Worm (Caenorhabditis elegans) whole organism, late embryonic: ENCODE data around the gene hpl-2.

Experiments
- C38D4.7 ChIP-seq: fragments of 200-800 bp; sonication (Bioruptor generic); optimal IDR thresholded peaks from 2 replicates; lab custom pipeline; 2018; ENCODE audit warnings: mild to moderate bottlenecking, missing genetic modification characterization, moderate library complexity, missing compliant biosample characterization
- K09A11.1 ChIP-seq: sonication (generic microtip); optimal IDR thresholded peaks from 2 replicates; lab custom pipeline; 2017; ENCODE audit warnings: antibody characterized with exemption, mild to moderate bottlenecking, missing genetic modification characterization, missing compliant biosample characterization; ENCODE audit not compliant: insufficient read depth
- T23F11.4 ChIP-seq: fragments of 200-800 bp; sonication (Bioruptor generic); optimal IDR thresholded peaks from 2 replicates; lab custom pipeline; 2018; ENCODE audit warnings: mild to moderate bottlenecking, missing genetic modification characterization, missing compliant biosample characterization
- Y22D7AL.16 ChIP-seq: sonication (generic microtip); optimal IDR thresholded peaks from 2 replicates; lab custom pipeline; 2016; ENCODE audit warnings: missing genetic modification characterization, missing compliant biosample characterization
- ahr-1 ChIP-seq: sonication (generic microtip); optimal IDR thresholded peaks from 2 replicates; lab custom pipeline; 2016; ENCODE audit warnings: missing genetic modification characterization, missing compliant biosample characterization
- ama-1 ChIP-seq: fragments of 150-350 bp; optimal IDR thresholded peaks from 2 replicates; lab custom pipeline; 2014
- ceh-14 ChIP-seq: sonication (generic microtip); optimal IDR thresholded peaks from 2 replicates; lab custom pipeline; 2016; ENCODE audit warnings: missing genotype, missing genetic modification characterization, missing compliant biosample characterization
- ceh-24 ChIP-seq: sonication (generic microtip); optimal IDR thresholded peaks from 2 replicates; lab custom pipeline; 2016; ENCODE audit warnings: mild to moderate bottlenecking, missing genetic modification characterization, missing compliant biosample characterization
- ceh-30 ChIP-seq: fragments of 150-350 bp; optimal IDR thresholded peaks from 2 replicates; lab custom pipeline; 2014; ENCODE audit warnings: missing biosample characterization, missing genetic modification characterization
- ceh-31 ChIP-seq: sonication (generic microtip); optimal IDR thresholded peaks from 2 replicates; lab custom pipeline; 2016; ENCODE audit warnings: missing genetic modification characterization, missing compliant biosample characterization
- ceh-48 ChIP-seq: sonication (generic microtip); optimal IDR thresholded peaks from 2 replicates; lab custom pipeline; 2016; ENCODE audit warnings: missing genetic modification characterization, inconsistent platforms, missing compliant biosample characterization
- ceh-9 ChIP-seq: sonication (generic microtip); optimal IDR thresholded peaks from 2 replicates; lab custom pipeline; 2016; ENCODE audit warnings: mild to moderate bottlenecking, missing genetic modification characterization, inconsistent platforms, missing compliant biosample characterization
- che-1 ChIP-seq: sonication (generic microtip); optimal IDR thresholded peaks from 2 replicates; lab custom pipeline; 2016; ENCODE audit warnings: mild to moderate bottlenecking, missing genetic modification characterization, missing compliant biosample characterization
- dmd-4 ChIP-seq: sonication (generic microtip); optimal IDR thresholded peaks from 2 replicates; lab custom pipeline; 2016; ENCODE audit warnings: borderline replicate concordance, missing genetic modification characterization, missing compliant biosample characterization
- dve-1 ChIP-seq: sonication (generic microtip); optimal IDR thresholded peaks from 2 replicates; lab custom pipeline; 2017; ENCODE audit warnings: antibody characterized with exemption, mild to moderate bottlenecking, missing genetic modification characterization, missing compliant biosample characterization
- elt-4 ChIP-seq: sonication (generic microtip); optimal IDR thresholded peaks from 2 replicates; lab custom pipeline; 2016; ENCODE audit warnings: missing genetic modification characterization, missing compliant biosample characterization
- eyg-1 ChIP-seq: sonication (generic microtip); optimal IDR thresholded peaks from 2 replicates; lab custom pipeline; 2016; ENCODE audit warnings: missing genotype, missing genetic modification characterization, missing compliant biosample characterization
- fkh-10 ChIP-seq: fragments of 150-350 bp; optimal IDR thresholded peaks from 2 replicates; lab custom pipeline; 2014; ENCODE audit warnings: missing biosample characterization, missing genetic modification reagents, missing genetic modification characterization
- fkh-6 ChIP-seq: sonication (generic microtip); optimal IDR thresholded peaks from 2 replicates; lab custom pipeline; 2016; ENCODE audit warnings: missing genetic modification characterization, missing compliant biosample characterization
- hlh-30 ChIP-seq: sonication (generic microtip); optimal IDR thresholded peaks from 2 replicates; lab custom pipeline; 2017; ENCODE audit warnings: antibody characterized with exemption, missing genetic modification characterization, missing compliant biosample characterization; ENCODE audit not compliant: insufficient read depth
- lin-11 ChIP-seq: fragments of 200-800 bp; sonication (Bioruptor generic); optimal IDR thresholded peaks from 2 replicates; lab custom pipeline; 2018; ENCODE audit warnings: mild to moderate bottlenecking, missing genetic modification characterization, missing compliant biosample characterization
- nhr-11 ChIP-seq: fragments of 150-350 bp; optimal IDR thresholded peaks from 2 replicates; lab custom pipeline; 2014; ENCODE audit warnings: missing biosample characterization, missing genetic modification characterization
- nhr-232 ChIP-seq: sonication (generic microtip); optimal IDR thresholded peaks from 2 replicates; lab custom pipeline; 2016; ENCODE audit warnings: missing genetic modification characterization, missing compliant biosample characterization
- npax-4 ChIP-seq: sonication (generic microtip); optimal IDR thresholded peaks from 2 replicates; lab custom pipeline; 2016; ENCODE audit warnings: missing genetic modification characterization, missing compliant biosample characterization
- odd-2 ChIP-seq: sonication (generic microtip); optimal IDR thresholded peaks from 2 replicates; lab custom pipeline; 2017; ENCODE audit warnings: antibody characterized with exemption, mild to moderate bottlenecking, missing genetic modification characterization, missing compliant biosample characterization
- pag-3 ChIP-seq: sonication (generic microtip); optimal IDR thresholded peaks from 2 replicates; lab custom pipeline; 2016; ENCODE audit warnings: missing compliant biosample characterization, missing genetic modification characterization, borderline replicate concordance
- pax-1 ChIP-seq: fragments of 150-350 bp; optimal IDR thresholded peaks from 2 replicates; lab custom pipeline; 2014; ENCODE audit warnings: missing biosample characterization, missing genetic modification characterization
- pha-2 ChIP-seq: sonication (generic microtip); optimal IDR thresholded peaks from 2 replicates; lab custom pipeline; 2017; ENCODE audit warnings: mild to moderate bottlenecking, missing genetic modification characterization, missing compliant biosample characterization
- pros-1 ChIP-seq: fragments of 150-350 bp; optimal IDR thresholded peaks from 2 replicates; lab custom pipeline; 2014; ENCODE audit warnings: missing biosample characterization, missing genetic modification reagents, missing genetic modification characterization
- sox-2 ChIP-seq: fragments of 200-800 bp; sonication (Bioruptor generic); IDR thresholded peaks from 2 replicates; pipeline ENCODE4 v1.3.6; 2022; ENCODE audit warnings: missing genetic modification reagents, missing genetic modification characterization, missing compliant biosample characterization
- sox-4 ChIP-seq: sonication (generic microtip); optimal IDR thresholded peaks from 2 replicates; lab custom pipeline; 2017; ENCODE audit warnings: mild to moderate bottlenecking, missing genetic modification characterization, inconsistent platforms, missing compliant biosample characterization
- syd-9 ChIP-seq: sonication (generic microtip); optimal IDR thresholded peaks from 2 replicates; lab custom pipeline; 2016; ENCODE audit warnings: mild to moderate bottlenecking, missing genetic modification characterization, moderate library complexity, missing compliant biosample characterization
- tbx-2 ChIP-seq: sonication (generic microtip); optimal IDR thresholded peaks from 2 replicates; lab custom pipeline; 2016; ENCODE audit warnings: missing genetic modification characterization, missing compliant biosample characterization
- tbx-7 ChIP-seq: sonication (generic microtip); optimal IDR thresholded peaks from 2 replicates; lab custom pipeline; 2016; ENCODE audit warnings: missing genotype, missing genetic modification characterization, missing compliant biosample characterization
- unc-3 ChIP-seq, 2 experiments: fragments of 200-800 bp in 1 of 2; sonication (Bioruptor generic) in 1 of 2; sonication (generic microtip) in 1 of 2; conservative IDR thresholded peaks in 1 of 2; optimal IDR thresholded peaks in 1 of 2; 2 replicates each; pipeline versions ENCODE4 v1.3.6 to Lab custom; 2016 to 2022; ENCODE audit warnings: missing compliant biosample characterization in 2 of 2, missing genetic modification characterization in 2 of 2, missing genetic modification reagents in 1 of 2
- unc-42 ChIP-seq: sonication (generic microtip); optimal IDR thresholded peaks from 2 replicates; lab custom pipeline; 2016; ENCODE audit warnings: missing genotype, missing genetic modification characterization, missing compliant biosample characterization
- unc-86 ChIP-seq: sonication (generic microtip); optimal IDR thresholded peaks from 2 replicates; lab custom pipeline; 2016; ENCODE audit warnings: missing genetic modification characterization, missing compliant biosample characterization
- ztf-16 ChIP-seq: sonication (generic microtip); optimal IDR thresholded peaks from 2 replicates; lab custom pipeline; 2017; ENCODE audit warnings: missing genetic modification characterization, missing compliant biosample characterization

The hpl-2 gene

DNA sequence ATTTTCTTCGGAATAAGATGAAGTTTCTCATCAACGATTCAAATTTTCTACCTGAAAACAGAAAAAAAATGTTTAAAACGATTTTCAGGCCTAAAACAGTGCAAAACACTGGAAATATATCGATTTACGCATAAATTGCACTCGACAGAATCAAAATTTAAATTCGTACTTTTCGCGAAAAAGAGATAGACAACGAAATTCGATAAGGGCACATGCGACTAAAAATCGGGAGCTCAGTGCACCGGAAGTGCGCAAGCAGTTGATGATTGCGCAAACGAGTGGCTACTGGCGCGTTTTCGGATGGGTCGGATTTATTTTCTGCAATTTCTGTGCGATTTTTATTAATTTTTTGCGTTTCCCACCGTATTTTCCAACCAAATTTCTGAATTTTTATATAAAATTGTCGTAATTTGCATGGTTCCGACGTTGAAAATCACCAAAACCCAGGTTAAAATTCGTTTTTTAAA, 48.3 kb downstream of the hpl-2 start, which contains the start of the genes Y39A1A.21 and Y39A1A.22 (continued):
- peak; percentile 41 for TF ChIP-seq ztf-16 (tag; lab: Kevin White, UChicago)
- TF ChIP-seq tbx-2, result peak; percentile 63
- TF ChIP-seq che-1 (tag; lab: Kevin White, UChicago), result peak; percentile 30
- TF ChIP-seq fkh-6, result no peak
- TF ChIP-seq unc-86, result peak; percentile 32
- TF ChIP-seq K09A11.1 (tag; lab: Kevin White, UChicago), result no peak
- TF ChIP-seq unc-3 (GFP tag; conservative IDR thresholded peaks at IDR 0.05; lab: Robert Waterston, UW), result no peak
- TF ChIP-seq unc-3 (tag; optimal IDR thresholded peaks at IDR 0.05; lab: Kevin White, UChicago), result no peak
- no peak for TF ChIP-seq pha-2 (tag; lab: Kevin White, UChicago)
- peak; percentile 8 for TF ChIP-seq hlh-30 (tag; lab: Kevin White, UChicago)
- TF ChIP-seq ceh-14 (tag; lab: Kevin White, UChicago), result no peak
- TF ChIP-seq odd-2 (tag; lab: Kevin White, UChicago), result no peak
- no peak for TF ChIP-seq npax-4
- no peak for TF ChIP-seq ama-1 (lab: Kevin White, UChicago)
- no peak for TF ChIP-seq sox-4 (tag; lab: Kevin White, UChicago)
- TF ChIP-seq dmd-4, result no peak
- peak; percentile 56 for TF ChIP-seq ceh-48 (tag; lab: Kevin White, UChicago)
- TF ChIP-seq pax-1, result no peak
- peak; percentile 59 for TF ChIP-seq ceh-31 (tag; lab: Kevin White, UChicago)
- TF ChIP-seq fkh-10 (GFP tag; lab: Kevin White, UChicago), result peak; percentile 70
- TF ChIP-seq elt-4 (tag; lab: Kevin White, UChicago), result no peak
- no peak for TF ChIP-seq eyg-1
- no peak for TF ChIP-seq tbx-7 (tag; lab: Kevin White, UChicago)
- no peak for TF ChIP-seq nhr-11 (tag; lab: Kevin White, UChicago)
- TF ChIP-seq Y22D7AL.16 (tag; lab: Kevin White, UChicago), result no peak
- peak; percentile 38 for TF ChIP-seq dve-1 (tag; lab: Kevin White, UChicago)
- TF ChIP-seq ceh-30 (tag; lab: Kevin White, UChicago), result no peak
- no peak for TF ChIP-seq ceh-24

ce11 chrIII:10706481-10706880, 48.8 kb downstream of the hpl-2 start:
- TF ChIP-seq lin-11 (tag; lab: Kevin White, UChicago) (no peak), ahr-1 (tag; lab: Kevin White, UChicago) (no peak), fkh-10 (GFP tag; lab: Kevin White, UChicago) (no peak), C38D4.7 (GFP tag; lab: Kevin White, UChicago) (no peak), pros-1 (tag; lab: Kevin White, UChicago) (no peak), fkh-6 (no peak), sox-2 (GFP tag; lab: Robert Waterston, UW) (no peak)

ce11 chrIII:10704499-10704898, 50.8 kb downstream of the hpl-2 start:
- TF ChIP-seq unc-42 (tag; lab: Kevin White, UChicago) (no peak), eyg-1 (no peak), elt-4 (tag; lab: Kevin White, UChicago) (no peak), ceh-31 (tag; lab: Kevin White, UChicago) (no peak), K09A11.1 (tag; lab: Kevin White, UChicago) (no peak), C38D4.7 (GFP tag; lab: Kevin White, UChicago) (no peak), pros-1 (tag; lab: Kevin White, UChicago) (no peak), T23F11.4 (GFP tag; lab: Kevin White, UChicago) (no peak), syd-9 (no peak), dmd-4 (no peak), ceh-9 (no peak), pag-3 (tag; lab: Kevin White, UChicago) (no peak), nhr-232 (tag; lab: Kevin White, UChicago) (no peak), odd-2 (tag; lab: Kevin White, UChicago) (no peak)
